Worm (Caenorhabditis elegans) whole organism, L4 larva: ENCODE measurements around the gene F25B5.5.

ENCODE experiments used
- F26F4.8 ChIP-seq: fragments of 200-800 bp; sonication (Bioruptor generic); conservative IDR thresholded peaks from 2 replicates; pipeline ENCODE4 v1.3.6; 2022; ENCODE audit warnings: missing genetic modification characterization, missing compliant biosample characterization
- F37D6.2 ChIP-seq: sonication (generic microtip); optimal IDR thresholded peaks from 2 replicates; lab custom pipeline; 2016; ENCODE audit warnings: mild to moderate bottlenecking, missing genetic modification characterization, missing compliant biosample characterization
- R02D3.7 ChIP-seq: fragments of 150-350 bp; sonication (generic microtip); optimal IDR thresholded peaks from 3 replicates; lab custom pipeline; 2014; ENCODE audit warnings: missing biosample characterization, missing genetic modification characterization
- T20F7.1 ChIP-seq: fragments of 200-800 bp; sonication (Bioruptor generic); optimal IDR thresholded peaks from 2 replicates; lab custom pipeline; 2018; ENCODE audit warnings: mild to moderate bottlenecking, missing genetic modification characterization, missing compliant biosample characterization
- T26A8.4 ChIP-seq: fragments of 200-800 bp; sonication (Bioruptor generic); IDR thresholded peaks from 2 replicates; pipeline ENCODE4 v1.3.6; 2022; ENCODE audit warnings: missing genetic modification characterization, missing compliant biosample characterization
- ZK546.5 ChIP-seq, 2 experiments: sonication (generic microtip); optimal IDR thresholded peaks; 2 replicates each; lab custom pipeline; 2017; ENCODE audit warnings: missing biosample characterization in 2 of 2, missing genetic modification characterization in 2 of 2
- aha-1 ChIP-seq: fragments of 150-350 bp; peaks from one replicate; lab custom pipeline; 2014; ENCODE audit warnings: missing biosample characterization, missing genetic modification characterization
- arid-1 ChIP-seq: fragments of 200-800 bp; sonication (Bioruptor generic); conservative IDR thresholded peaks from 2 replicates; pipeline ENCODE4 v1.3.6; 2022; ENCODE audit warnings: missing genetic modification reagents, missing genetic modification characterization, missing compliant biosample characterization
- ceh-20 ChIP-seq: fragments of 200-800 bp; sonication (Bioruptor generic); IDR thresholded peaks from 2 replicates; pipeline ENCODE4 v1.3.6; 2022; ENCODE audit warnings: missing genetic modification reagents, missing genetic modification characterization, missing compliant biosample characterization
- ceh-44 ChIP-seq: fragments of 200-800 bp; sonication (Bioruptor generic); IDR thresholded peaks from 2 replicates; pipeline ENCODE4 v1.3.6; 2022; ENCODE audit warnings: missing genetic modification reagents, missing genetic modification characterization, missing compliant biosample characterization
- ceh-82 ChIP-seq: sonication (generic microtip); optimal IDR thresholded peaks from 2 replicates; lab custom pipeline; 2017; ENCODE audit warnings: missing biosample characterization, missing genetic modification characterization
- daf-16 ChIP-seq, 3 experiments: sonication (generic microtip); optimal IDR thresholded peaks; 2 replicates each; lab custom pipeline; 2016 to 2017; ENCODE audit warnings: missing genetic modification characterization in 3 of 3, missing genetic modification reagents in 3 of 3, mild to moderate bottlenecking in 2 of 3, missing compliant biosample characterization in 2 of 3, missing biosample characterization in 1 of 3, moderate library complexity in 1 of 3
- daf-19 ChIP-seq: fragments of 200-800 bp; sonication (Bioruptor generic); conservative IDR thresholded peaks from 2 replicates; pipeline ENCODE4 v1.3.6; 2022; ENCODE audit warnings: missing genetic modification characterization, missing compliant biosample characterization
- dmd-6 ChIP-seq: fragments of 200-800 bp; sonication (Bioruptor generic); IDR thresholded peaks from 2 replicates; pipeline ENCODE4 v1.3.6; 2022; ENCODE audit warnings: missing genetic modification reagents, missing genetic modification characterization, missing compliant biosample characterization
- duxl-1 ChIP-seq: sonication (generic microtip); optimal IDR thresholded peaks from 2 replicates; lab custom pipeline; 2016; ENCODE audit warnings: mild to moderate bottlenecking, missing genetic modification characterization, moderate library complexity, missing compliant biosample characterization; ENCODE audit not compliant: poor library complexity
- dve-1 ChIP-seq: sonication (generic microtip); optimal IDR thresholded peaks from 2 replicates; lab custom pipeline; 2017; ENCODE audit warnings: antibody characterized with exemption, mild to moderate bottlenecking, missing genetic modification characterization, missing compliant biosample characterization; ENCODE audit not compliant: insufficient read depth
- egl-27 ChIP-seq: sonication (generic microtip); optimal IDR thresholded peaks from 3 replicates; lab custom pipeline; 2017; ENCODE audit warnings: missing biosample characterization, missing genetic modification reagents, missing genetic modification characterization
- egl-43 ChIP-seq: fragments of 200-800 bp; sonication (Bioruptor generic); IDR thresholded peaks from 2 replicates; pipeline ENCODE4 v1.3.6; 2022; ENCODE audit warnings: missing genetic modification reagents, missing genetic modification characterization, missing compliant biosample characterization
- gei-8 ChIP-seq: fragments of 200-800 bp; sonication (Bioruptor generic); optimal IDR thresholded peaks from 2 replicates; lab custom pipeline; 2018; ENCODE audit warnings: mild to moderate bottlenecking, missing genetic modification characterization, missing compliant biosample characterization
- hlh-11 ChIP-seq: fragments of 200-800 bp; sonication (Bioruptor generic); optimal IDR thresholded peaks from 2 replicates; lab custom pipeline; 2018; ENCODE audit warnings: mild to moderate bottlenecking, missing genetic modification characterization, missing compliant biosample characterization
- hlh-30 ChIP-seq: sonication (generic microtip); optimal IDR thresholded peaks from 2 replicates; lab custom pipeline; 2017; ENCODE audit warnings: antibody characterized with exemption, mild to moderate bottlenecking, missing genetic modification characterization, missing compliant biosample characterization; ENCODE audit not compliant: insufficient read depth
- hmg-1.1 ChIP-seq: fragments of 200-800 bp; sonication (Bioruptor generic); IDR thresholded peaks from 2 replicates; pipeline ENCODE4 v1.3.6; 2022; ENCODE audit warnings: missing genetic modification reagents, missing genetic modification characterization, missing compliant biosample characterization
- jun-1 ChIP-seq: fragments of 150-350 bp; optimal IDR thresholded peaks from 2 replicates; lab custom pipeline; 2014; ENCODE audit warnings: missing biosample characterization, missing genetic modification reagents, missing genetic modification characterization
- lin-1 ChIP-seq: fragments of 200-800 bp; sonication (Bioruptor generic); IDR thresholded peaks from 2 replicates; pipeline ENCODE4 v1.3.6; 2022; ENCODE audit warnings: missing genetic modification reagents, missing genetic modification characterization, missing compliant biosample characterization
- lin-15B ChIP-seq: fragments of 150-350 bp; sonication (generic microtip); optimal IDR thresholded peaks from 3 replicates; lab custom pipeline; 2014; ENCODE audit warnings: missing biosample characterization, missing genetic modification characterization
- lin-29 ChIP-seq: fragments of 200-800 bp; sonication (Bioruptor generic); IDR thresholded peaks from 2 replicates; pipeline ENCODE4 v1.3.6; 2022; ENCODE audit warnings: missing genetic modification reagents, missing genetic modification characterization, missing compliant biosample characterization
- lin-39 ChIP-seq: fragments of 150-350 bp; optimal IDR thresholded peaks from 2 replicates; lab custom pipeline; 2014; ENCODE audit warnings: missing biosample characterization, missing genetic modification reagents, missing genetic modification characterization
- lir-3 ChIP-seq: sonication (generic microtip); optimal IDR thresholded peaks from 2 replicates; lab custom pipeline; 2016; ENCODE audit warnings: mild to moderate bottlenecking, missing genetic modification characterization, missing compliant biosample characterization
- lsy-2 ChIP-seq, 2 experiments: fragments of 150-350 bp in 1 of 2; sonication (generic microtip) in 1 of 2; optimal IDR thresholded peaks; 2 replicates each; lab custom pipeline; 2014 to 2017; ENCODE audit warnings: missing biosample characterization in 2 of 2, missing genetic modification characterization in 2 of 2
- mdl-1 ChIP-seq, 2 experiments: fragments of 150-350 bp in 1 of 2; sonication (generic microtip) in 1 of 2; optimal IDR thresholded peaks; 2 replicates each; lab custom pipeline; 2014 to 2017; ENCODE audit warnings: missing biosample characterization in 2 of 2, missing genetic modification characterization in 2 of 2
- mes-2 ChIP-seq: sonication (generic microtip); optimal IDR thresholded peaks from 2 replicates; lab custom pipeline; 2016; ENCODE audit warnings: missing genotype, mild to moderate bottlenecking, missing genetic modification characterization, missing compliant biosample characterization; ENCODE audit not compliant: poor library complexity, severe bottlenecking
- nhr-10 ChIP-seq: fragments of 150-350 bp; optimal IDR thresholded peaks from 2 replicates; lab custom pipeline; 2014; ENCODE audit warnings: missing biosample characterization, missing genetic modification characterization
- nhr-11 ChIP-seq: fragments of 150-350 bp; optimal IDR thresholded peaks from 2 replicates; lab custom pipeline; 2014; ENCODE audit warnings: missing biosample characterization, missing genetic modification characterization
- nhr-28 ChIP-seq: fragments of 150-350 bp; optimal IDR thresholded peaks from 2 replicates; lab custom pipeline; 2014; ENCODE audit warnings: missing biosample characterization, missing genetic modification characterization
- php-3 ChIP-seq: fragments of 200-800 bp; sonication (Bioruptor generic); IDR thresholded peaks from 2 replicates; pipeline ENCODE4 v1.3.6; 2022; ENCODE audit warnings: missing genetic modification reagents, missing genetic modification characterization, missing compliant biosample characterization
- set-16 ChIP-seq: fragments of 200-800 bp; sonication (Bioruptor generic); IDR thresholded peaks from 2 replicates; pipeline ENCODE4 v1.3.6; 2022; ENCODE audit warnings: missing genetic modification reagents, missing genetic modification characterization, missing compliant biosample characterization
- tag-97 ChIP-seq: fragments of 200-800 bp; sonication (Bioruptor generic); IDR thresholded peaks from 2 replicates; pipeline ENCODE4 v1.3.6; 2022; ENCODE audit warnings: missing genetic modification characterization, missing compliant biosample characterization
- unc-130 ChIP-seq: sonication (generic microtip); optimal IDR thresholded peaks from 2 replicates; lab custom pipeline; 2016; ENCODE audit warnings: missing genetic modification reagents, missing genetic modification characterization, missing compliant biosample characterization
- unc-62 ChIP-seq, 3 experiments: fragments of 150-350 bp in 1 of 3; sonication (generic microtip); optimal IDR thresholded peaks in 2 of 3; peaks in 1 of 3; 1 replicate in 1 of 3; 2 replicates in 2 of 3; lab custom pipeline; 2014 to 2017; ENCODE audit warnings: missing biosample characterization in 3 of 3, missing genetic modification characterization in 3 of 3, missing genetic modification reagents in 3 of 3, missing genotype in 1 of 3
- zfp-3 ChIP-seq: fragments of 200-800 bp; sonication (Bioruptor generic); conservative IDR thresholded peaks from 2 replicates; pipeline ENCODE4 v1.3.6; 2022; ENCODE audit warnings: missing genetic modification reagents, missing genetic modification characterization, missing compliant biosample characterization
- zip-11 ChIP-seq: fragments of 200-800 bp; sonication (Bioruptor generic); IDR thresholded peaks from 2 replicates; pipeline ENCODE4 v1.3.6; 2022; ENCODE audit warnings: missing genetic modification characterization, missing compliant biosample characterization
- ztf-11 ChIP-seq: fragments of 150-350 bp; optimal IDR thresholded peaks from 2 replicates; lab custom pipeline; 2014; ENCODE audit warnings: missing biosample characterization, missing genetic modification characterization

F25B5.5 gene

DNA sequence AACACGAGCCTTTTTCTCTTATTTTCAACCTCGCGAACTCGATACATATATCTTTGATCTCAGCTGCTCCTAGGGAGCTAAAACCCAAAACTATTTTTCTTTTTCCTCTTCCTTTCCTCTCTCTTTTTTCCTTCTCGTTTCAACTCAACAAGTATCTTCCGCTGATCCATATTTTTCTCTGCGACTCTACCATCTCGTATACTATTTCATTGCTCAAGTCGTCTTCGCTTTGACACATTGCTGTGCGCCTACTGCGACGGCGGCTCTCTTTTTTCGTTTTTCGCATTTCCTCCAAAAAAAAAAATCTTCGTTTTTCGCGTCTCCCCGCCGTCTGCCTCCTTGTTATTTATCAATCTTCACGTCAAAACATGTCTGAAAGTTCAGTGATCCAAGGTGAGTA, 3.9 kb upstream of the F25B5.5 start (continued):
- TF ChIP-seq lir-3 (tag; lab: Kevin White, UChicago), result no peak

DNA sequence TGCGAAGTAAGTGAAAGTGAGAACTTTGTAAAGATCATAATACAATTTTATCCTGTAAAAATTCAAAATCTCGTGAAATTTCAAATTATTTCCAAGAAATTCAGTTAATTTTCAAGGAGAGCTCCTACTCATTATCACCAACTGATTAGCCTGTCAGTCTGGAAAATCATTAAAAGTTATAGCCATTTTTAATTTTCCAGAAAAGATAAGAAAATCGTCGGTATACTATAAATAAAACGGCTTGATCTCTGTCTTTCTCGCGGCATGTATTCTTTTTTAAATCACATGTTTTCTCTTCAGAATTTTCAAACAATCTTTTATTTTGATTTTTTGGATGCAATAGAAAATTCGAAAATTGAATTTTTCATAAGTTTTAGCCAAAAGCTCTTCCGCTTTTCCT, 3.1 kb upstream of the F25B5.5 start:
- TF ChIP-seq set-16 (GFP tag; lab: Robert Waterston, UW), result no peak
- TF ChIP-seq nhr-28 (tag; lab: Kevin White, UChicago), result no peak
- TF ChIP-seq T26A8.4 (GFP tag; lab: Robert Waterston, UW), result no peak
- peak; percentile 43 for TF ChIP-seq dve-1
- TF ChIP-seq unc-130 (GFP tag; lab: Kevin White, UChicago), result no peak
- no peak for TF ChIP-seq duxl-1 (tag; lab: Kevin White, UChicago)
- TF ChIP-seq F26F4.8 (GFP tag; lab: Robert Waterston, UW), result no peak
- TF ChIP-seq zfp-3, result no peak
- no peak for TF ChIP-seq lin-15B (tag; lab: Kevin White, UChicago)
- no peak for TF ChIP-seq lin-1 (GFP tag; lab: Robert Waterston, UW)
- no peak for TF ChIP-seq mdl-1 (tag; optimal IDR thresholded peaks at IDR 0.05; lab: Kevin White, UChicago)
- TF ChIP-seq egl-27 (tag; lab: Kevin White, UChicago), result no peak
- TF ChIP-seq egl-43 (GFP tag; lab: Robert Waterston, UW), result no peak
- no peak for TF ChIP-seq ZK546.5 (tag; optimal IDR thresholded peaks at IDR 0.05; lab: Kevin White, UChicago)
- TF ChIP-seq lin-39 (tag; lab: Kevin White, UChicago), result no peak
- peak; percentile 32; the same call in 1 of the 2 replicates for TF ChIP-seq dmd-6 (GFP tag; lab: Robert Waterston, UW)
- no peak for TF ChIP-seq ceh-82 (tag; lab: Kevin White, UChicago)
- no peak for TF ChIP-seq jun-1 (tag; lab: Kevin White, UChicago)
- no peak for TF ChIP-seq tag-97 (GFP tag; lab: Robert Waterston, UW)
- peak; percentile 60; the same call in 1 of the 2 replicates for TF ChIP-seq php-3 (GFP tag; lab: Robert Waterston, UW)
- no peak for TF ChIP-seq nhr-11
- TF ChIP-seq R02D3.7, result no peak
- TF ChIP-seq aha-1 (tag; lab: Kevin White, UChicago), result no peak
- no peak for TF ChIP-seq zip-11 (GFP tag; lab: Robert Waterston, UW)
- TF ChIP-seq ceh-20, result no peak
- no peak for TF ChIP-seq hlh-30

DNA sequence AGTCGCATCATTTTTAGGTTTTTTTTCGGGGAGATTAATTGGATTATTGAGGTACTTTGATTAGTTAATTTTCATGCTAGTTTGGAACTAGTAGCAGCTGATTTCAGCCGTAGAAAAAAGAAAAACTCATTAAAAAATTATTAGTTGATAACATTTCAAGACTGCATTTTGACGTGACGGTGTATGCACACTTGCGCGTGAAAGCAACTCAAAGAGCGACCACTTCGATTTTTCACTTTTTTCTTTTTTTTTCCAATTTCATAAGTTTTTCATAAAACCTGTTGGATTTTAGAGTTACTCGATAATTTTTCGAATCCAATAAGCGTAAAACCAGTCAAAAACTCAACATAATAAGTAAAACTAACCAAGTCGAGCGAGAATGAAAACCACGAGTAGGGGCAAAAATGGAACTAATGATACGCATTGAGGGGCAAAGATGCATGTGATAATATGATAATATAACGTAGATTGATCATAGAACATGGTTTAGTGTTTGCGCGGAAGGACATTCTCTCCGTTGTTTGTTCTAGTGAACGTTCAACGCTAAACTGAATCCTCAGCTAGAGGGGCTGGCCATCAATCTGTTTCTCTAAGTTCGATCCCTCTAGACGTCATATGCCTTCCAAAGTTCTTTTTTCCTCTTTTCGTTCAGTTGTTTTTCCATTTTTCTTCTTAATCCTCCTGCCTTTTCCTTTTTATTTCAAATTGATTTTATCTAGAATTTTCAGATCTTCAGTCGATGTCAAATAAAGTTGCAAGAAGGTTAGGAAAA, 2.4 kb upstream of the F25B5.5 start, which contains the start of the genes F25B5.6 and F25B5.3:
F25B5.6 (minus strand) TSS at position 572 of the 772 bp plus-strand sequence.
F25B5.3 (plus strand) TSS at position 722 of the 772 bp plus-strand sequence.
- TF ChIP-seq R02D3.7, result no peak
- TF ChIP-seq hlh-11 (tag; lab: Kevin White, UChicago), result peak; percentile 44
- no peak for TF ChIP-seq T26A8.4 (GFP tag; lab: Robert Waterston, UW)
- TF ChIP-seq unc-130 (GFP tag; lab: Kevin White, UChicago), result no peak
- no peak for TF ChIP-seq hmg-1.1 (GFP tag; lab: Robert Waterston, UW)
- TF ChIP-seq ceh-44 (GFP tag; lab: Robert Waterston, UW), result no peak
- peak; percentile 76 for TF ChIP-seq hlh-30
- TF ChIP-seq daf-16 (GFP tag; optimal IDR thresholded peaks at IDR 0.05; lab: Kevin White, UChicago), result no peak
- peak; percentile 13 for TF ChIP-seq daf-16 (tag; optimal IDR thresholded peaks at IDR 0.05; lab: Kevin White, UChicago)
- TF ChIP-seq ztf-11, result no peak
- TF ChIP-seq aha-1 (tag; lab: Kevin White, UChicago), result peak; percentile 75
- no peak for TF ChIP-seq php-3 (GFP tag; lab: Robert Waterston, UW)
- TF ChIP-seq unc-62 (GFP tag; optimal IDR thresholded peaks at IDR 0.05 in 1 of 2; lab: Kevin White, UChicago), result peak in 1 of 2 experiments; percentile 68
- no peak for TF ChIP-seq unc-62 (tag; optimal IDR thresholded peaks at IDR 0.05; lab: Kevin White, UChicago)
- TF ChIP-seq arid-1 (GFP tag; lab: Robert Waterston, UW), result 0 out of 2 replicates have a peak, but pooled peaks have one; percentile 7
- no peak for TF ChIP-seq daf-19 (GFP tag; lab: Robert Waterston, UW)
- TF ChIP-seq dve-1, result peak; percentile 8
- TF ChIP-seq lsy-2 (tag; optimal IDR thresholded peaks at IDR 0.05; lab: Kevin White, UChicago), result peak in 1 of 2 experiments; percentile 21
- no peak for TF ChIP-seq lin-29
- no peak for TF ChIP-seq gei-8 (GFP tag; lab: Kevin White, UChicago)
- no peak for TF ChIP-seq zfp-3
- no peak for TF ChIP-seq T20F7.1 (GFP tag; lab: Kevin White, UChicago)
- peak in 1 of 2 experiments; percentile 69 for TF ChIP-seq mdl-1 (tag; optimal IDR thresholded peaks at IDR 0.05; lab: Kevin White, UChicago)
- no peak for TF ChIP-seq F37D6.2 (tag; lab: Kevin White, UChicago)
- TF ChIP-seq nhr-28 (tag; lab: Kevin White, UChicago), result peak; percentile 57
- TF ChIP-seq mes-2, result peak; percentile 40
- TF ChIP-seq nhr-10 (tag; lab: Kevin White, UChicago), result no peak
